Fruit fly (Drosophila melanogaster): Measurements from ENCODE around the gene CG33253.
A peak's percentile ranks its signal among the peaks of the same experiment; 100 is the strongest.

CG33253 gene

DNA sequence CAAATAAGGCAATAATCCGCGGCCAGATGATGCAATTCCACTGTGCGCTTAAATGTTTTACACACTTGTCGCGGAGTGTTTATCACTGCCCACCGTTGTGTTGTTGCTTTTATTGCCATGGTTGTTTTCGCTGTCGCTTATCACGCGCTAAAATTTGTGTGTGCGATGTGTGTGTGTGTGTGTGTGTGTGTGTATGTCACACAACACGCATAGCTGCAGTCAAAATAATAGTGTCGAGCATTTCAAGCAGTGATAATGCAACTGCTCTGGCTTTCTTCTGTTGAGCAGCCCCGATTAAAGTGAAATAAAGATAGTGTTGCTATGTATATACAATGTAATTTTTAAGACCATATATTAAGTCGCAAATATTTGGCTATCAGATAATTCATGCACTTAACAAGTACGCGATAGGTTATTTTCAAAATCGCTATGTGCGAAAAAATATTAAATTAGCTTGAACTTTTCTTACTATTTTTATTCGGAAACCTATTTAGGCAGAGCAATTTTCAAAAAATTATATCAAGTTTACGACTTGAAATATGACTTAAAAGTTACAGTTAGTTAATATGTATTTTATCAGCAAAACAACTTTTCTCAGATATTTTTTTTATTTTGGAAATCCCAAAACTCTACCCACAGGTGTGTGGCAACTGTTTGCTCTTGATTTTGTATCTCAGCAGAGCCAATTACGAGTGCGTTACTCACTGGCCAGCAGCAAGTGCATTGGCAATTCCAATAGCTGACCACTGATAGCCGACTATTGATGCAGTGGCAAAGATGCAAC lies 16.9 kb upstream of the CG33253 start (continued):
- TF ChIP-seq ac (GFP tag; optimal IDR thresholded peaks at IDR 0.05) (no peak), CG7928 (GFP tag; optimal IDR thresholded peaks at IDR 0.05) (no peak), disco-r (GFP tag; optimal IDR thresholded peaks at IDR 0.05) (no peak), repo (GFP tag; optimal IDR thresholded peaks at IDR 0.05) (no peak), BEAF-32 (GFP tag; optimal IDR thresholded peaks at IDR 0.05) (no peak), CG9932 (GFP tag; IDR thresholded peaks at IDR 0.05) (peak; percentile 35), CG15479 (GFP tag; optimal IDR thresholded peaks at IDR 0.05) (peak; percentile 74), Lim3 (GFP tag; IDR thresholded peaks at IDR 0.05) (no peak), Adf1 (GFP tag; IDR thresholded peaks at IDR 0.05) (peak; percentile 44), CG6272 (GFP tag; IDR thresholded peaks at IDR 0.05) (no peak), dan (GFP tag; IDR thresholded peaks at IDR 0.05) (no peak), CG4617 (GFP tag; optimal IDR thresholded peaks at IDR 0.05; ENCODE audit: borderline replicate concordance) (no peak), ERR (GFP tag; optimal IDR thresholded peaks at IDR 0.05) (no peak), chn (GFP tag; optimal IDR thresholded peaks at IDR 0.05) (peak; percentile 3), trh (GFP tag; optimal IDR thresholded peaks at IDR 0.05) (no peak), ab (GFP tag; optimal IDR thresholded peaks at IDR 0.05) (no peak), CG9215 (GFP tag; IDR thresholded peaks at IDR 0.05) (no peak; the same call in 1 of the 2 replicates), CG1602 (GFP tag; optimal IDR thresholded peaks at IDR 0.05) (no peak), fd64A (GFP tag; optimal IDR thresholded peaks at IDR 0.05) (no peak), Camta (GFP tag; optimal IDR thresholded peaks at IDR 0.05) (peak; percentile 5), MESR4 (GFP tag; optimal IDR thresholded peaks at IDR 0.05) (no peak), CG15696 (tag; optimal IDR thresholded peaks at IDR 0.05) (no peak), Vsx1 (GFP tag; optimal IDR thresholded peaks at IDR 0.05) (no peak), CG13296 (GFP tag; optimal IDR thresholded peaks at IDR 0.05) (peak; percentile 18), CG12299 (tag; optimal IDR thresholded peaks at IDR 0.05) (no peak), CG4854 (GFP tag; optimal IDR thresholded peaks at IDR 0.05) (no peak), Antp (GFP tag; optimal IDR thresholded peaks at IDR 0.05) (peak; percentile 27), ase (GFP tag; IDR thresholded peaks at IDR 0.05) (no peak; the same call in 2 of the 3 replicates), Ets65A (GFP tag) (peak; percentile 20), CG4328 (GFP tag; optimal IDR thresholded peaks at IDR 0.05) (no peak), CG6689 (GFP tag; IDR thresholded peaks at IDR 0.05) (no peak), Kr (GFP tag; optimal IDR thresholded peaks at IDR 0.05) (no peak), hth (optimal IDR thresholded peaks at IDR 0.05) (no peak), en (GFP tag; optimal IDR thresholded peaks at IDR 0.05) (no peak), B-H2 (GFP tag; optimal IDR thresholded peaks at IDR 0.05) (no peak), Ada2b (GFP tag; IDR thresholded peaks at IDR 0.05) (no peak), CG2202 (tag; optimal IDR thresholded peaks at IDR 0.05) (no peak), CG11085 (GFP tag; IDR thresholded peaks at IDR 0.05) (no peak), HmgD (GFP tag; optimal IDR thresholded peaks at IDR 0.05) (no peak), salm (tag; optimal IDR thresholded peaks at IDR 0.05) (no peak), CG11247 (GFP tag; IDR thresholded peaks at IDR 0.05) (no peak), CG42726 (GFP tag; IDR thresholded peaks at IDR 0.05; ENCODE audit: partially characterized antibody) (no peak), CG3847 (GFP tag; IDR thresholded peaks at IDR 0.05) (no peak), chinmo (GFP tag; IDR thresholded peaks at IDR 0.05; ENCODE audit: partially characterized antibody) (0 out of 4 replicates have a peak, but pooled peaks have one; percentile 26), br (optimal IDR thresholded peaks at IDR 0.05) (no peak), h (optimal IDR thresholded peaks at IDR 0.05) (no peak), oc (tag; optimal IDR thresholded peaks at IDR 0.05) (no peak), sisA (GFP tag; IDR thresholded peaks at IDR 0.05) (0 out of 2 replicates have a peak, but pooled peaks have one; percentile 18), Mes4 (GFP tag; optimal IDR thresholded peaks at IDR 0.05) (no peak), CG31365 (tag; optimal IDR thresholded peaks at IDR 0.05) (no peak), CG16863 (GFP tag; optimal IDR thresholded peaks at IDR 0.05) (peak; percentile 9)

All from whole organism, embryonic.